Worm (Caenorhabditis elegans): ENCODE results near the gene sto-6.

ce11 chrX:11661625-11662024 lies 29.4 kb downstream of the sto-6 start, which contains the start of gene sfxn-1.5:
- no peak for TF ChIP-seq nhr-28 (tag; optimal IDR thresholded peaks at IDR 0.05)
- TF ChIP-seq unc-39 (tag; optimal IDR thresholded peaks at IDR 0.05) = no peak
- no peak for TF ChIP-seq elt-1 (tag; optimal IDR thresholded peaks at IDR 0.05; ENCODE audit: borderline replicate concordance, insufficient read depth)
- TF ChIP-seq ham-2 (GFP tag; optimal IDR thresholded peaks at IDR 0.05) = no peak
- TF ChIP-seq sptf-1 (tag; optimal IDR thresholded peaks at IDR 0.05) = no peak
- no peak for TF ChIP-seq drap-1 (GFP tag; optimal IDR thresholded peaks at IDR 0.05)
